Worm (Caenorhabditis elegans) whole organism, L3 larva: ENCODE data around the gene ephx-1.
A peak's percentile ranks its signal among the peaks of the same experiment; 100 is the strongest.

Source experiments
- ZK546.5 ChIP-seq: sonication (generic microtip); optimal IDR thresholded peaks from 2 replicates; lab custom pipeline; 2017; ENCODE audit warnings: missing biosample characterization, missing genetic modification characterization
- aly-2 ChIP-seq: fragments of 150-350 bp; optimal IDR thresholded peaks from 2 replicates; lab custom pipeline; 2014; ENCODE audit warnings: missing biosample characterization, missing genetic modification characterization
- ama-1 ChIP-seq: fragments of 150-350 bp; optimal IDR thresholded peaks from 2 replicates; lab custom pipeline; 2018
- egl-5 ChIP-seq: fragments of 150-350 bp; optimal IDR thresholded peaks from 2 replicates; lab custom pipeline; 2017; ENCODE audit warnings: missing biosample characterization, missing genetic modification reagents, missing genetic modification characterization, inconsistent platforms
- elt-2 ChIP-seq: sonication (generic microtip); optimal IDR thresholded peaks from 2 replicates; lab custom pipeline; 2016; ENCODE audit warnings: missing genetic modification reagents, mild to moderate bottlenecking, missing genetic modification characterization, missing compliant biosample characterization
- fos-1 ChIP-seq: fragments of 150-350 bp; optimal IDR thresholded peaks from 2 replicates; lab custom pipeline; 2014; ENCODE audit warnings: missing biosample characterization, missing genetic modification characterization
- jun-1 ChIP-seq: fragments of 150-350 bp; optimal IDR thresholded peaks from 2 replicates; lab custom pipeline; 2014; ENCODE audit warnings: missing biosample characterization, missing genetic modification reagents, missing genetic modification characterization
- mml-1 ChIP-seq: fragments of 150-350 bp; sonication (generic microtip); optimal IDR thresholded peaks from 3 replicates; lab custom pipeline; 2014; ENCODE audit warnings: missing biosample characterization, missing genetic modification characterization
- nhr-76 ChIP-seq: fragments of 150-350 bp; sonication (generic microtip); optimal IDR thresholded peaks from 5 replicates; lab custom pipeline; 2014; ENCODE audit warnings: missing biosample characterization, missing genetic modification characterization
- pha-4 ChIP-seq: fragments of 150-350 bp; optimal IDR thresholded peaks from 2 replicates; lab custom pipeline; 2014; ENCODE audit warnings: missing biosample characterization, missing genetic modification reagents, missing genetic modification characterization
- ztf-11 ChIP-seq: fragments of 150-350 bp; optimal IDR thresholded peaks from 2 replicates; lab custom pipeline; 2014; ENCODE audit warnings: missing biosample characterization, missing genetic modification characterization

DNA sequence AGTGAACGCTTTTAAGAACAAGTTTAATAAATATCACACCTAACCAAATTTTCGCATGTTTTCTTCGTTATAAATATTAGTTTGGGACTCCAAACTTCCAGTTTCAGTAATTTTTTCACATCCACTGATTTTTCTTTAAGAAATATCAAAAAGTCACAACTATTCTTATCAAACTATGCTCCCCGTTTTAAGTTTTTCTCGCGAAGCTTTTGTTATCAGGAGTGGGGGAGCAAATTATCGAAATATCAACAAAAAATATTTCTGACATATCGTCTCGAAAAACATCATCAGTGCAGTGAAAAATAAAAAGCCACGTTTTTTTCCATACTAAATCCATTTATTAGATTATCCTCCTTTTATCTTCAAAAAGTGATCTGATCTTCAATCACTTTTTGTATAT, 12.7 kb upstream of the ephx-1 start:
- TF ChIP-seq jun-1 (tag; lab: Kevin White, UChicago) (no peak), ztf-11 (tag; lab: Kevin White, UChicago) (no peak), mml-1 (tag; lab: Kevin White, UChicago) (no peak), fos-1 (no peak), elt-2 (peak; percentile 82), nhr-76 (tag; lab: Kevin White, UChicago) (no peak), ZK546.5 (no peak), pha-4 (tag; lab: Kevin White, UChicago) (no peak), ama-1 (lab: Kevin White, UChicago) (no peak), egl-5 (tag; lab: Kevin White, UChicago) (no peak), aly-2 (tag; lab: Kevin White, UChicago) (no peak)
